Worm (Caenorhabditis elegans) whole organism, early embryonic: ENCODE measurements around the gene F20G2.2.

Source experiments
- B0310.2 ChIP-seq: sonication (generic microtip); optimal IDR thresholded peaks from 2 replicates; lab custom pipeline; 2016; ENCODE audit warnings: mild to moderate bottlenecking, missing genetic modification characterization, missing compliant biosample characterization
- F13C5.2 ChIP-seq: sonication (generic microtip); optimal IDR thresholded peaks from 2 replicates; lab custom pipeline; 2017; ENCODE audit warnings: mild to moderate bottlenecking, missing genetic modification characterization, inconsistent platforms, missing compliant biosample characterization
- aly-1 ChIP-seq: sonication (generic microtip); optimal IDR thresholded peaks from 2 replicates; lab custom pipeline; 2016; ENCODE audit warnings: missing genetic modification characterization, missing compliant biosample characterization
- ama-1 ChIP-seq: fragments of 150-350 bp; optimal IDR thresholded peaks from 2 replicates; lab custom pipeline; 2014
- flt-1 ChIP-seq: fragments of 200-800 bp; sonication (Bioruptor generic); IDR thresholded peaks from 2 replicates; pipeline ENCODE4 v1.3.6; 2022; ENCODE audit warnings: missing genetic modification characterization, missing compliant biosample characterization
- hmg-4 ChIP-seq: fragments of 200-800 bp; sonication (Bioruptor generic); optimal IDR thresholded peaks from 2 replicates; lab custom pipeline; 2018; ENCODE audit warnings: mild to moderate bottlenecking, missing genetic modification characterization, missing compliant biosample characterization
- hnd-1 ChIP-seq: sonication (generic microtip); optimal IDR thresholded peaks from 2 replicates; lab custom pipeline; 2016; ENCODE audit warnings: missing genetic modification characterization, missing compliant biosample characterization
- pes-1 ChIP-seq: fragments of 200-800 bp; sonication (Bioruptor generic); IDR thresholded peaks from 2 replicates; pipeline ENCODE4 v1.3.6; 2022; ENCODE audit warnings: missing genetic modification reagents, missing genetic modification characterization, missing compliant biosample characterization
- sea-1 ChIP-seq: fragments of 200-800 bp; sonication (Bioruptor generic); conservative IDR thresholded peaks from 2 replicates; pipeline ENCODE4 v1.3.6; 2022; ENCODE audit warnings: missing genetic modification characterization, missing compliant biosample characterization
- tbx-11 ChIP-seq: fragments of 200-800 bp; sonication (Bioruptor generic); IDR thresholded peaks from 2 replicates; pipeline ENCODE4 v1.3.6; 2022; ENCODE audit warnings: missing genetic modification characterization, missing compliant biosample characterization
- tbx-37 ChIP-seq: fragments of 200-800 bp; sonication (Bioruptor generic); conservative IDR thresholded peaks from 2 replicates; pipeline ENCODE4 v1.3.6; 2022; ENCODE audit warnings: missing genetic modification reagents, missing genetic modification characterization, missing compliant biosample characterization

ce11 chrV:13744901-13745300 lies 11.3 kb downstream of the F20G2.2 start, which contains the start of gene F35E12.9:
- TF ChIP-seq ama-1 (lab: Kevin White, UChicago) (no peak), B0310.2 (tag; lab: Kevin White, UChicago) (no peak), aly-1 (tag; lab: Kevin White, UChicago) (no peak), sea-1 (GFP tag; lab: Robert Waterston, UW) (no peak), hmg-4 (GFP tag; lab: Kevin White, UChicago) (no peak), tbx-37 (GFP tag; lab: Robert Waterston, UW) (no peak), flt-1 (GFP tag; lab: Robert Waterston, UW) (no peak), F13C5.2 (no peak), pes-1 (GFP tag; lab: Robert Waterston, UW) (no peak), tbx-11 (GFP tag; lab: Robert Waterston, UW) (no peak), hnd-1 (tag; lab: Kevin White, UChicago) (no peak)
